Worm (Caenorhabditis elegans) whole organism, L4 larva: ENCODE data around the gene mtch-1.
A peak's percentile ranks its signal among the peaks of the same experiment; 100 is the strongest.

Experiments used
- R02D3.7 ChIP-seq: fragments of 150-350 bp; sonication (generic microtip); optimal IDR thresholded peaks from 3 replicates; lab custom pipeline; 2014; ENCODE audit warnings: missing biosample characterization, missing genetic modification characterization
- T20F7.1 ChIP-seq: fragments of 200-800 bp; sonication (Bioruptor generic); optimal IDR thresholded peaks from 2 replicates; lab custom pipeline; 2018; ENCODE audit warnings: mild to moderate bottlenecking, missing genetic modification characterization, missing compliant biosample characterization
- T26A8.4 ChIP-seq: fragments of 200-800 bp; sonication (Bioruptor generic); IDR thresholded peaks from 2 replicates; pipeline ENCODE4 v1.3.6; 2022; ENCODE audit warnings: missing genetic modification characterization, missing compliant biosample characterization
- aha-1 ChIP-seq: fragments of 150-350 bp; peaks from one replicate; lab custom pipeline; 2014; ENCODE audit warnings: missing biosample characterization, missing genetic modification characterization
- aly-2 ChIP-seq: sonication (generic microtip); optimal IDR thresholded peaks from 2 replicates; lab custom pipeline; 2018; ENCODE audit warnings: missing biosample characterization, missing genetic modification characterization
- ama-1 ChIP-seq: fragments of 150-350 bp; optimal IDR thresholded peaks from 2 replicates; lab custom pipeline; 2014; ENCODE audit warnings: inconsistent platforms, mixed read lengths
- ceh-20 ChIP-seq: fragments of 200-800 bp; sonication (Bioruptor generic); IDR thresholded peaks from 2 replicates; pipeline ENCODE4 v1.3.6; 2022; ENCODE audit warnings: missing genetic modification reagents, missing genetic modification characterization, missing compliant biosample characterization
- ceh-32 ChIP-seq: sonication (generic microtip); optimal IDR thresholded peaks from 2 replicates; lab custom pipeline; 2016; ENCODE audit warnings: mild to moderate bottlenecking, missing genetic modification characterization, missing compliant biosample characterization; ENCODE audit not compliant: poor library complexity
- ceh-62 ChIP-seq: sonication (generic microtip); optimal IDR thresholded peaks from 2 replicates; lab custom pipeline; 2017; ENCODE audit warnings: missing biosample characterization, missing genetic modification characterization
- ctbp-1 ChIP-seq: fragments of 200-800 bp; sonication (Bioruptor generic); IDR thresholded peaks from 2 replicates; pipeline ENCODE4 v1.3.6; 2022; ENCODE audit warnings: missing genetic modification reagents, missing genetic modification characterization, missing compliant biosample characterization
- daf-16 ChIP-seq, 3 experiments: sonication (generic microtip); optimal IDR thresholded peaks; 2 replicates each; lab custom pipeline; 2016 to 2017; ENCODE audit warnings: missing genetic modification characterization in 3 of 3, missing genetic modification reagents in 3 of 3, mild to moderate bottlenecking in 2 of 3, missing compliant biosample characterization in 2 of 3, missing biosample characterization in 1 of 3, moderate library complexity in 1 of 3
- daf-19 ChIP-seq: fragments of 200-800 bp; sonication (Bioruptor generic); conservative IDR thresholded peaks from 2 replicates; pipeline ENCODE4 v1.3.6; 2022; ENCODE audit warnings: missing genetic modification characterization, missing compliant biosample characterization
- dmd-6 ChIP-seq: fragments of 200-800 bp; sonication (Bioruptor generic); IDR thresholded peaks from 2 replicates; pipeline ENCODE4 v1.3.6; 2022; ENCODE audit warnings: missing genetic modification reagents, missing genetic modification characterization, missing compliant biosample characterization
- dve-1 ChIP-seq: sonication (generic microtip); optimal IDR thresholded peaks from 2 replicates; lab custom pipeline; 2017; ENCODE audit warnings: antibody characterized with exemption, mild to moderate bottlenecking, missing genetic modification characterization, missing compliant biosample characterization; ENCODE audit not compliant: insufficient read depth
- fkh-10 ChIP-seq: fragments of 150-350 bp; optimal IDR thresholded peaks from 2 replicates; lab custom pipeline; 2014; ENCODE audit warnings: missing biosample characterization, missing genetic modification reagents, missing genetic modification characterization
- gei-8 ChIP-seq: fragments of 200-800 bp; sonication (Bioruptor generic); optimal IDR thresholded peaks from 2 replicates; lab custom pipeline; 2018; ENCODE audit warnings: mild to moderate bottlenecking, missing genetic modification characterization, missing compliant biosample characterization
- hif-1 ChIP-seq, 2 experiments: sonication (generic microtip); optimal IDR thresholded peaks; 2 replicates each; lab custom pipeline; 2016 to 2017; ENCODE audit warnings: missing compliant biosample characterization in 2 of 2, missing genetic modification characterization in 2 of 2, missing genetic modification reagents in 2 of 2, missing genotype in 2 of 2, mild to moderate bottlenecking in 1 of 2
- hlh-11 ChIP-seq: fragments of 200-800 bp; sonication (Bioruptor generic); optimal IDR thresholded peaks from 2 replicates; lab custom pipeline; 2018; ENCODE audit warnings: mild to moderate bottlenecking, missing genetic modification characterization, missing compliant biosample characterization
- hlh-30 ChIP-seq: sonication (generic microtip); optimal IDR thresholded peaks from 2 replicates; lab custom pipeline; 2017; ENCODE audit warnings: antibody characterized with exemption, mild to moderate bottlenecking, missing genetic modification characterization, missing compliant biosample characterization; ENCODE audit not compliant: insufficient read depth
- hmg-1.1 ChIP-seq: fragments of 200-800 bp; sonication (Bioruptor generic); IDR thresholded peaks from 2 replicates; pipeline ENCODE4 v1.3.6; 2022; ENCODE audit warnings: missing genetic modification reagents, missing genetic modification characterization, missing compliant biosample characterization
- jun-1 ChIP-seq: fragments of 150-350 bp; optimal IDR thresholded peaks from 2 replicates; lab custom pipeline; 2014; ENCODE audit warnings: missing biosample characterization, missing genetic modification reagents, missing genetic modification characterization
- lim-7 ChIP-seq: fragments of 200-800 bp; sonication (Bioruptor generic); IDR thresholded peaks from 2 replicates; pipeline ENCODE4 v1.3.6; 2022; ENCODE audit warnings: missing genetic modification characterization, missing compliant biosample characterization
- lin-13 ChIP-seq: fragments of 150-350 bp; optimal IDR thresholded peaks from 2 replicates; lab custom pipeline; 2014; ENCODE audit warnings: missing biosample characterization, missing genetic modification reagents, missing genetic modification characterization
- lin-29 ChIP-seq: fragments of 200-800 bp; sonication (Bioruptor generic); IDR thresholded peaks from 2 replicates; pipeline ENCODE4 v1.3.6; 2022; ENCODE audit warnings: missing genetic modification reagents, missing genetic modification characterization, missing compliant biosample characterization
- lin-38 ChIP-seq: fragments of 200-800 bp; sonication (Bioruptor generic); IDR thresholded peaks from 2 replicates; pipeline ENCODE4 v1.3.6; 2022; ENCODE audit warnings: missing genetic modification reagents, missing genetic modification characterization, missing compliant biosample characterization
- lin-39 ChIP-seq: fragments of 150-350 bp; optimal IDR thresholded peaks from 2 replicates; lab custom pipeline; 2014; ENCODE audit warnings: missing biosample characterization, missing genetic modification reagents, missing genetic modification characterization
- lsy-2 ChIP-seq, 2 experiments: fragments of 150-350 bp in 1 of 2; sonication (generic microtip) in 1 of 2; optimal IDR thresholded peaks; 2 replicates each; lab custom pipeline; 2014 to 2017; ENCODE audit warnings: missing biosample characterization in 2 of 2, missing genetic modification characterization in 2 of 2
- mdl-1 ChIP-seq, 2 experiments: fragments of 150-350 bp in 1 of 2; sonication (generic microtip) in 1 of 2; optimal IDR thresholded peaks; 2 replicates each; lab custom pipeline; 2014 to 2017; ENCODE audit warnings: missing biosample characterization in 2 of 2, missing genetic modification characterization in 2 of 2
- mep-1 ChIP-seq: fragments of 150-350 bp; sonication (generic microtip); optimal IDR thresholded peaks from 3 replicates; lab custom pipeline; 2014; ENCODE audit warnings: missing biosample characterization, missing genetic modification characterization
- mxl-3 ChIP-seq: fragments of 200-800 bp; sonication (Bioruptor generic); optimal IDR thresholded peaks from 2 replicates; lab custom pipeline; 2018; ENCODE audit warnings: mild to moderate bottlenecking, missing genetic modification characterization, missing compliant biosample characterization
- nhr-11 ChIP-seq: fragments of 150-350 bp; optimal IDR thresholded peaks from 2 replicates; lab custom pipeline; 2014; ENCODE audit warnings: missing biosample characterization, missing genetic modification characterization
- nhr-25 ChIP-seq: sonication (generic microtip); optimal IDR thresholded peaks from 2 replicates; lab custom pipeline; 2017; ENCODE audit warnings: missing genetic modification characterization, mild to moderate bottlenecking, missing compliant biosample characterization, antibody characterized with exemption, moderate library complexity, borderline replicate concordance; ENCODE audit not compliant: insufficient read depth
- nhr-28 ChIP-seq: fragments of 150-350 bp; optimal IDR thresholded peaks from 2 replicates; lab custom pipeline; 2014; ENCODE audit warnings: missing biosample characterization, missing genetic modification characterization
- nhr-41 ChIP-seq: fragments of 200-800 bp; sonication (Bioruptor generic); IDR thresholded peaks from 2 replicates; pipeline ENCODE4 v1.3.6; 2022; ENCODE audit warnings: missing genetic modification reagents, missing genetic modification characterization, missing compliant biosample characterization
- nhr-48 ChIP-seq: sonication (generic microtip); optimal IDR thresholded peaks from 2 replicates; lab custom pipeline; 2016; ENCODE audit warnings: mild to moderate bottlenecking, missing genetic modification characterization, missing compliant biosample characterization
- nhr-77 ChIP-seq: fragments of 150-350 bp; optimal IDR thresholded peaks from 2 replicates; lab custom pipeline; 2014; ENCODE audit warnings: missing biosample characterization, missing genetic modification characterization
- pqm-1 ChIP-seq: sonication (generic microtip); optimal IDR thresholded peaks from 2 replicates; lab custom pipeline; 2017; ENCODE audit warnings: missing biosample characterization, missing genetic modification characterization
- rbr-2 ChIP-seq: sonication (generic microtip); optimal IDR thresholded peaks from 2 replicates; lab custom pipeline; 2016; ENCODE audit warnings: missing genotype, missing genetic modification characterization, missing compliant biosample characterization
- tra-1 ChIP-seq: fragments of 200-800 bp; sonication (Bioruptor generic); IDR thresholded peaks from 2 replicates; pipeline ENCODE4 v1.3.6; 2022; ENCODE audit warnings: missing genetic modification reagents, missing genetic modification characterization, missing compliant biosample characterization
- unc-62 ChIP-seq, 3 experiments: fragments of 150-350 bp in 1 of 3; sonication (generic microtip); optimal IDR thresholded peaks in 2 of 3; peaks in 1 of 3; 1 replicate in 1 of 3; 2 replicates in 2 of 3; lab custom pipeline; 2014 to 2017; ENCODE audit warnings: missing biosample characterization in 3 of 3, missing genetic modification characterization in 3 of 3, missing genetic modification reagents in 3 of 3, missing genotype in 1 of 3
- zip-2 ChIP-seq: fragments of 150-350 bp; optimal IDR thresholded peaks from 2 replicates; lab custom pipeline; 2014; ENCODE audit warnings: missing biosample characterization, missing genetic modification characterization
- ztf-7 ChIP-seq: fragments of 150-350 bp; optimal IDR thresholded peaks from 2 replicates; lab custom pipeline; 2014; ENCODE audit warnings: missing biosample characterization, missing genetic modification characterization

Gene mtch-1

ce11 chrII:7392052-7392694, 18.2 kb upstream of the mtch-1 start:
- peak; percentile 81 for TF ChIP-seq nhr-48
- TF ChIP-seq fkh-10: no peak
- peak; percentile 72 for TF ChIP-seq dve-1 (tag; lab: Kevin White, UChicago)
- no peak for TF ChIP-seq ceh-32 (tag; lab: Kevin White, UChicago)
- TF ChIP-seq lin-13 (GFP tag; lab: Kevin White, UChicago): peak; percentile 42
- TF ChIP-seq rbr-2 (tag; lab: Kevin White, UChicago): peak; percentile 44
- no peak for TF ChIP-seq lin-39 (tag; lab: Kevin White, UChicago)
- no peak for TF ChIP-seq ceh-62
- peak; percentile 50 for TF ChIP-seq ztf-7 (tag; lab: Kevin White, UChicago)
- peak; percentile 93 for TF ChIP-seq zip-2
- TF ChIP-seq R02D3.7 (tag; lab: Kevin White, UChicago): no peak
- peak; percentile 67; the same call in 1 of the 2 replicates for TF ChIP-seq nhr-41 (GFP tag; lab: Robert Waterston, UW)
- peak; percentile 83 for TF ChIP-seq dmd-6 (GFP tag; lab: Robert Waterston, UW)
- peak in 1 of 2 experiments; percentile 48 for TF ChIP-seq hif-1 (tag; optimal IDR thresholded peaks at IDR 0.05; lab: Kevin White, UChicago)
- TF ChIP-seq hlh-30 (tag; lab: Kevin White, UChicago): peak; percentile 44
- peak; percentile 42; the same call in 1 of the 2 replicates for TF ChIP-seq ctbp-1
- peak; percentile 82 for TF ChIP-seq aha-1 (tag; lab: Kevin White, UChicago)
- TF ChIP-seq unc-62 (GFP tag; optimal IDR thresholded peaks at IDR 0.05 in 1 of 2; lab: Kevin White, UChicago): peak in 1 of 2 experiments; percentile 94
- TF ChIP-seq unc-62 (tag; optimal IDR thresholded peaks at IDR 0.05; lab: Kevin White, UChicago): no peak
- peak; percentile 17 for TF ChIP-seq T20F7.1 (GFP tag; lab: Kevin White, UChicago)
- peak; percentile 86 for TF ChIP-seq nhr-25 (tag; lab: Kevin White, UChicago)
- TF ChIP-seq tra-1: 0 out of 2 replicates have a peak, but pooled peaks have one; percentile 42
- TF ChIP-seq daf-16 (GFP tag; optimal IDR thresholded peaks at IDR 0.05; lab: Kevin White, UChicago): no peak
- TF ChIP-seq daf-16 (tag; optimal IDR thresholded peaks at IDR 0.05; lab: Kevin White, UChicago): peak; percentile 42
- TF ChIP-seq mep-1: peak; percentile 75
- TF ChIP-seq mdl-1 (tag; optimal IDR thresholded peaks at IDR 0.05; lab: Kevin White, UChicago): peak; percentile 39 to 77
- TF ChIP-seq daf-19 (GFP tag; lab: Robert Waterston, UW): 0 out of 2 replicates have a peak, but pooled peaks have one; percentile 44
- peak; percentile 62 for TF ChIP-seq T26A8.4 (GFP tag; lab: Robert Waterston, UW)
- no peak for TF ChIP-seq lin-29 (GFP tag; lab: Robert Waterston, UW)
- peak; percentile 29; the same call in 1 of the 2 replicates for TF ChIP-seq lin-38 (GFP tag; lab: Robert Waterston, UW)
- TF ChIP-seq ceh-20: peak; percentile 46; the same call in 1 of the 2 replicates
- TF ChIP-seq aly-2: no peak
- peak; percentile 71 for TF ChIP-seq mxl-3 (GFP tag; lab: Kevin White, UChicago)
- TF ChIP-seq pqm-1 (tag; lab: Kevin White, UChicago): peak; percentile 71
- peak; percentile 55 to 63 for TF ChIP-seq lsy-2 (tag; optimal IDR thresholded peaks at IDR 0.05; lab: Kevin White, UChicago)
- peak; percentile 69 for TF ChIP-seq nhr-11 (tag; lab: Kevin White, UChicago)
- TF ChIP-seq hlh-11 (tag; lab: Kevin White, UChicago): peak; percentile 85
- TF ChIP-seq jun-1: no peak
- peak; percentile 36 for TF ChIP-seq ama-1 (lab: Kevin White, UChicago)
- TF ChIP-seq hmg-1.1: peak; percentile 77
- peak; percentile 78 for TF ChIP-seq nhr-28 (tag; lab: Kevin White, UChicago)
- TF ChIP-seq lim-7: no peak
- peak; percentile 28 for TF ChIP-seq nhr-77 (tag; lab: Kevin White, UChicago)
- TF ChIP-seq gei-8 (GFP tag; lab: Kevin White, UChicago): no peak
